Worm (Caenorhabditis elegans) whole organism, midembryonic: ENCODE data around the gene F13H10.9.

Experiments
- cog-1 ChIP-seq: sonication (generic microtip); optimal IDR thresholded peaks from 2 replicates; lab custom pipeline; 2016; ENCODE audit warnings: missing genetic modification characterization, missing compliant biosample characterization
- klf-2 ChIP-seq: fragments of 200-800 bp; sonication (Bioruptor generic); conservative IDR thresholded peaks from 2 replicates; pipeline ENCODE4 v1.3.6; 2022; ENCODE audit warnings: missing genetic modification reagents, missing genetic modification characterization, missing compliant biosample characterization

DNA sequence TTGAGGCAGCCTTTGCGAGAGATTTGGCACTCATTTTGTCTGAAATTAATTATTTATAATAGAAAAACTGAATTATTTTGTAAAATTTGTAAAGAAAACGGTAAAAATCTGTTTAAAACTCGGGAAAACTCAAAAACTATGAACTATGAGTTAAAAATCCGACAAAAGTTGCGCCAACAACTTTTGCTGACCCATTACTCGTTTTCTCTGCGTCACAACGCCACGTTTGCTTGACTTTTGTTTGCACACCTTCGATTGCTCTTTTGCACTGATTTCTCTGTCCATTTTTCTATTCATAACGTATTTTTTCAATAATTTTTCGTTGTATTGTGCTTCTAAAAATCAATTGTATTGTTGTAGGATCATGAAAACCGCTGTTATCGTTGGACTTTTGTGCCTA lies 34.5 kb downstream of the F13H10.9 start, which contains the start of gene fkb-1:
- TF ChIP-seq cog-1 (tag; lab: Kevin White, UChicago) (no peak), klf-2 (no peak)
